Fruit fly (Drosophila melanogaster) whole organism, adult: Measurements from ENCODE around the gene Alh.

Experiments
- CG11617 ChIP-seq: fragments of 200-800 bp; sonication (Bioruptor generic); optimal IDR thresholded peaks from 2 replicates; lab custom pipeline; 2017; ENCODE audit warnings: mild to moderate bottlenecking, missing biosample characterization, missing genetic modification reagents, missing genetic modification characterization
- CG1620 ChIP-seq: fragments of 200-800 bp; sonication (Bioruptor generic); optimal IDR thresholded peaks from 2 replicates; lab custom pipeline; 2016; ENCODE audit warnings: missing biosample characterization, missing genetic modification characterization
- CG33017 ChIP-seq: fragments of 200-800 bp; sonication (Bioruptor generic); optimal IDR thresholded peaks from 2 replicates; lab custom pipeline; 2018; ENCODE audit warnings: missing biosample characterization, mild to moderate bottlenecking, missing genetic modification characterization, moderate library complexity
- CG5204 ChIP-seq: fragments of 200-800 bp; sonication (Bioruptor generic); optimal IDR thresholded peaks from 2 replicates; lab custom pipeline; 2016; ENCODE audit warnings: missing biosample characterization, missing genetic modification characterization
- CG7045 ChIP-seq: fragments of 200-800 bp; sonication (Bioruptor generic); optimal IDR thresholded peaks from 2 replicates; lab custom pipeline; 2017; ENCODE audit warnings: missing biosample characterization, mild to moderate bottlenecking, missing genetic modification characterization
- CG7101 ChIP-seq: fragments of 200-800 bp; sonication (Bioruptor generic); optimal IDR thresholded peaks from 2 replicates; lab custom pipeline; 2018; ENCODE audit warnings: missing biosample characterization, mild to moderate bottlenecking, missing genetic modification characterization, moderate library complexity
- Crg-1 ChIP-seq: fragments of 200-800 bp; sonication (Bioruptor generic); optimal IDR thresholded peaks from 2 replicates; lab custom pipeline; 2016; ENCODE audit warnings: missing biosample characterization, missing genetic modification characterization
- Hr96 ChIP-seq: fragments of 200-800 bp; sonication (Bioruptor generic); optimal IDR thresholded peaks from 2 replicates; lab custom pipeline; 2016; ENCODE audit warnings: missing biosample characterization, missing genetic modification characterization
- bab1 ChIP-seq: fragments of 200-800 bp; sonication (Bioruptor generic); optimal IDR thresholded peaks from 3 replicates; lab custom pipeline; 2019; ENCODE audit warnings: missing biosample characterization, mild to moderate bottlenecking, missing genetic modification characterization, moderate library complexity
- cic ChIP-seq: fragments of 200-800 bp; sonication (Bioruptor generic); optimal IDR thresholded peaks from 2 replicates; lab custom pipeline; 2017; ENCODE audit warnings: missing biosample characterization, mild to moderate bottlenecking, missing genetic modification characterization, moderate library complexity
- cnc ChIP-seq, 2 experiments: fragments of >200 bp; optimal IDR thresholded peaks; 2 replicates each; lab custom pipeline; 2017
- kay ChIP-seq: fragments of 200-800 bp; sonication (Bioruptor generic); peaks from one replicate; lab custom pipeline; 2016; ENCODE audit warnings: missing biosample characterization, missing genetic modification characterization, borderline replicate concordance
- ovo ChIP-seq: fragments of 200-800 bp; sonication (Bioruptor generic); optimal IDR thresholded peaks from 2 replicates; lab custom pipeline; 2016; ENCODE audit warnings: missing biosample characterization, missing genetic modification characterization

DNA sequence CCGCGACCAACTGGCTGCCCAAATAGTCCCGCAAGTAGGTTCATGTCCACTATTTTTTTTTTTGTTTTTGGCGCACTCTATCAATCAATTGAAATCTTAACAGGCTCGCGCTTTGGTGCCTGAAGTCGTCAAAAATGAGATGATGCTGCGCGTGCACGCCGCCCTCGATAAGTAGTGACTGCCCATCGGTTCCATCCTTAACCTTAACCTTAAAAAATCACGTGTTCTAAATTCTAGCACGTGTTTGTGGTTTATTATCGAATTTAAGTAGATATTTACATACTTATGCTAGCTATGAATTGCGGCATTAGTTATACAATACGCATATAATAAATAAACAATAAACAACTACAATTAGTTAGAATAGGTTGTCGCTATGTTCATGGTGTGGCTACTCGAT, 29.6 kb downstream of the Alh start:
- no peak for TF ChIP-seq cic (GFP tag; lab: Kevin White, UChicago)
- TF ChIP-seq CG7045, result no peak
- TF ChIP-seq CG1620 (GFP tag; lab: Kevin White, UChicago), result no peak
- TF ChIP-seq CG7101, result no peak
- no peak for TF ChIP-seq CG33017 (tag; lab: Kevin White, UChicago)
- TF ChIP-seq cnc (optimal IDR thresholded peaks at IDR 0.05; lab: Kevin White, UChicago), result no peak
- TF ChIP-seq bab1 (GFP tag; lab: Kevin White, UChicago), result no peak
- no peak for TF ChIP-seq CG5204 (GFP tag; lab: Kevin White, UChicago)
- TF ChIP-seq CG11617 (GFP tag; lab: Kevin White, UChicago), result no peak
- TF ChIP-seq kay, result no peak
- no peak for TF ChIP-seq ovo (GFP tag; lab: Kevin White, UChicago)
- TF ChIP-seq Hr96, result no peak
- TF ChIP-seq Crg-1 (GFP tag; lab: Kevin White, UChicago), result no peak
